Worm (Caenorhabditis elegans): ENCODE data around the gene odr-8.

Gene odr-8

DNA sequence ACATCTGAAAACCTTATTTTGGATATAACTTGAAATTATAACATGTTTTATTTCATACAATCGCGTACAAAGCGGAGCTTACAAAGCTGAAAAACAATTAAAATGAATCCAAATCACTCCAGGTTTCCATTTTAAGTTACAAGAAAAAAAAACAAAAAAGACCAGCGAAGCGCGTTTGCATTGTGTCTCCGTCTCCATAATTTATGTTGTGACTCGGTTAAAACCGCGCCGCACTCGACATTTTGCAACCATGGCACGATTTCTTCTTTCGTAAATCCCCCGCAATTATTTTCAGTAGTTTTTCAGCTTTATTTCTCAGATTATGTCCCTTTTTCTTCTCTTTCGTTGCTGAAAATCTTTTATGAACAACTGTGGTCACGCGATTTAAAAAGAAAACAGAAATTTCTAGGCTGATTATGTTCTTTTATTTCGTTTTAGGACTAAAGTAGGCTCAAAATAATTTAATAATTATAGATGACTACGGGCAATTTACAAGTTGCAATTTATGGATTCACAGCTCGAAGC is 3.0 kb upstream of the odr-8 start, which contains the start of the genes F38A5.2 and dnj-11 (continued):
- peak; percentile 75 for TF ChIP-seq dsc-1 (tag; optimal IDR thresholded peaks at IDR 0.05)
- TF ChIP-seq C34B4.2 (tag; optimal IDR thresholded peaks at IDR 0.05): no peak
- TF ChIP-seq snu-23 (GFP tag; optimal IDR thresholded peaks at IDR 0.05): peak; percentile 91
- TF ChIP-seq ztf-4 (tag; optimal IDR thresholded peaks at IDR 0.05): peak; percentile 29
- TF ChIP-seq lin-15B (tag; optimal IDR thresholded peaks at IDR 0.05): peak; percentile 91
- peak; percentile 90 for TF ChIP-seq nhr-71 (tag; optimal IDR thresholded peaks at IDR 0.05)
- peak; percentile 26 for TF ChIP-seq pag-3 (tag; optimal IDR thresholded peaks at IDR 0.05; ENCODE audit: borderline replicate concordance, insufficient read depth)
- no peak for TF ChIP-seq ces-1 (GFP tag; optimal IDR thresholded peaks at IDR 0.05)
- TF ChIP-seq jun-1 (tag; optimal IDR thresholded peaks at IDR 0.05): peak; percentile 69
- TF ChIP-seq swsn-7 (tag; optimal IDR thresholded peaks at IDR 0.05): peak; percentile 85
- peak; percentile 92 for TF ChIP-seq nhr-85 (tag)
- peak in 1 of 2 experiments; percentile 76 for TF ChIP-seq mdl-1 (tag; optimal IDR thresholded peaks at IDR 0.05)
- TF ChIP-seq tbx-2 (tag; optimal IDR thresholded peaks at IDR 0.05): peak; percentile 86
- TF ChIP-seq grh-1 (GFP tag; IDR thresholded peaks at IDR 0.05): peak; percentile 74
- TF ChIP-seq C04F5.9 (tag; optimal IDR thresholded peaks at IDR 0.05): peak; percentile 28
- TF ChIP-seq nhr-47 (tag; optimal IDR thresholded peaks at IDR 0.05): peak; percentile 88
- no peak for TF ChIP-seq unc-62 (GFP tag; optimal IDR thresholded peaks at IDR 0.05)
- TF ChIP-seq pqm-1 (tag; optimal IDR thresholded peaks at IDR 0.05): no peak
- peak; percentile 80 for TF ChIP-seq unc-86 (tag; optimal IDR thresholded peaks at IDR 0.05)
- TF ChIP-seq C16A3.4 (tag; optimal IDR thresholded peaks at IDR 0.05): peak; percentile 86
- TF ChIP-seq aha-1 (tag; optimal IDR thresholded peaks at IDR 0.05): peak; percentile 13
- peak; percentile 86 to 91 for TF ChIP-seq lin-35 (GFP tag; optimal IDR thresholded peaks at IDR 0.05)
- TF ChIP-seq irx-1 (tag; optimal IDR thresholded peaks at IDR 0.05): peak; percentile 75
- peak; percentile 62 for TF ChIP-seq fos-1 (tag; optimal IDR thresholded peaks at IDR 0.05)
- TF ChIP-seq lir-3 (tag; optimal IDR thresholded peaks at IDR 0.05; ENCODE audit: poor library complexity): peak; percentile 66
- TF ChIP-seq elt-3 (tag; optimal IDR thresholded peaks at IDR 0.05): peak in 2 of 6 experiments; percentile 64 to 89
- TF ChIP-seq nhr-90 (tag; optimal IDR thresholded peaks at IDR 0.05; ENCODE audit: poor library complexity): peak; percentile 84
- no peak for TF ChIP-seq nhr-28 (tag; optimal IDR thresholded peaks at IDR 0.05)
- TF ChIP-seq ztf-11 (tag; optimal IDR thresholded peaks at IDR 0.05): peak in 1 of 2 experiments; percentile 48
- TF ChIP-seq isw-1 (GFP tag; IDR thresholded peaks at IDR 0.05): peak; percentile 88
- no peak for TF ChIP-seq egl-27 (tag; optimal IDR thresholded peaks at IDR 0.05)
- TF ChIP-seq ceh-63 (GFP tag; optimal IDR thresholded peaks at IDR 0.05): no peak
- peak; percentile 59 for TF ChIP-seq lin-39 (tag; optimal IDR thresholded peaks at IDR 0.05)
- TF ChIP-seq efl-3 (GFP tag; optimal IDR thresholded peaks at IDR 0.05): no peak
- peak; percentile 72 for TF ChIP-seq blmp-1 (tag; optimal IDR thresholded peaks at IDR 0.05)
- no peak for TF ChIP-seq hlh-17 (GFP tag; optimal IDR thresholded peaks at IDR 0.05; ENCODE audit: borderline replicate concordance)
- TF ChIP-seq pax-3 (tag; optimal IDR thresholded peaks at IDR 0.05): peak; percentile 48
- TF ChIP-seq tlp-1 (tag; optimal IDR thresholded peaks at IDR 0.05): no peak
- TF ChIP-seq mab-9 (GFP tag; IDR thresholded peaks at IDR 0.05): no peak
- peak; percentile 52 for TF ChIP-seq nhr-237 (tag; optimal IDR thresholded peaks at IDR 0.05)
- peak; percentile 82 for TF ChIP-seq nhr-19 (GFP tag; conservative IDR thresholded peaks at IDR 0.05)
- peak; percentile 90 for TF ChIP-seq rnt-1 (tag; optimal IDR thresholded peaks at IDR 0.05)
- TF ChIP-seq zag-1 (tag; optimal IDR thresholded peaks at IDR 0.05): no peak
- TF ChIP-seq vab-15 (tag; optimal IDR thresholded peaks at IDR 0.05): peak; percentile 55
- TF ChIP-seq F16B12.6 (tag; optimal IDR thresholded peaks at IDR 0.05): peak; percentile 60
- peak; percentile 7 for TF ChIP-seq sup-37 (GFP tag; optimal IDR thresholded peaks at IDR 0.05)
- no peak for TF ChIP-seq nhr-12 (tag; optimal IDR thresholded peaks at IDR 0.05)
- peak; percentile 42 for TF ChIP-seq sox-4 (tag; optimal IDR thresholded peaks at IDR 0.05)
- TF ChIP-seq unc-98 (GFP tag; IDR thresholded peaks at IDR 0.05): no peak
- peak; percentile 56 for TF ChIP-seq egl-13 (tag; optimal IDR thresholded peaks at IDR 0.05)
- TF ChIP-seq dpl-1 (GFP tag; optimal IDR thresholded peaks at IDR 0.05): peak; percentile 79 to 86 (median 83)
- TF ChIP-seq zip-4 (GFP tag; optimal IDR thresholded peaks at IDR 0.05): peak; percentile 58
